Worm (Caenorhabditis elegans) whole organism, mixed stage, embryonic: ENCODE data around the gene bli-1.
A peak's percentile ranks its signal among the peaks of the same experiment; 100 is the strongest.

Source experiments
- ces-1 ChIP-seq: fragments of 150-350 bp; optimal IDR thresholded peaks from 2 replicates; lab custom pipeline; 2014; ENCODE audit warnings: missing biosample characterization, missing genetic modification reagents, missing genetic modification characterization
- nhr-237 ChIP-seq: fragments of 150-350 bp; optimal IDR thresholded peaks from 2 replicates; lab custom pipeline; 2014; ENCODE audit warnings: missing biosample characterization, missing genetic modification characterization
- pha-4 ChIP-seq: fragments of 150-350 bp; optimal IDR thresholded peaks from 2 replicates; lab custom pipeline; 2018; ENCODE audit warnings: missing biosample characterization, missing genetic modification reagents, missing genetic modification characterization
- unc-62 ChIP-seq: fragments of 150-350 bp; optimal IDR thresholded peaks from 2 replicates; lab custom pipeline; 2014; ENCODE audit warnings: missing biosample characterization, missing genetic modification reagents, missing genetic modification characterization

ce11 chrII:10758951-10759350 is 50.2 kb downstream of the bli-1 start:
- no peak for TF ChIP-seq nhr-237 (tag; lab: Kevin White, UChicago)
- TF ChIP-seq ces-1 (GFP tag; lab: Kevin White, UChicago), result peak; percentile 97
- TF ChIP-seq pha-4 (tag; lab: Kevin White, UChicago), result no peak
- TF ChIP-seq unc-62 (GFP tag; lab: Kevin White, UChicago), result no peak
